Worm (Caenorhabditis elegans) whole organism, L4 larva: ENCODE data around the gene sdc-2.

Experiments
- D1046.2 ChIP-seq: fragments of 200-800 bp; sonication (Bioruptor generic); IDR thresholded peaks from 2 replicates; pipeline ENCODE4 v1.3.6; 2022; ENCODE audit warnings: missing genetic modification characterization, missing compliant biosample characterization
- F49E8.2 ChIP-seq: sonication (generic microtip); optimal IDR thresholded peaks from 2 replicates; lab custom pipeline; 2016; ENCODE audit warnings: missing compliant biosample characterization, mild to moderate bottlenecking, missing genetic modification characterization, borderline replicate concordance
- ZK337.2 ChIP-seq: fragments of 200-800 bp; sonication (Bioruptor generic); IDR thresholded peaks from 2 replicates; pipeline ENCODE4 v1.3.6; 2022; ENCODE audit warnings: missing genetic modification reagents, missing genetic modification characterization, missing compliant biosample characterization
- ZK546.5 ChIP-seq, 2 experiments: sonication (generic microtip); optimal IDR thresholded peaks; 2 replicates each; lab custom pipeline; 2017; ENCODE audit warnings: missing biosample characterization in 2 of 2, missing genetic modification characterization in 2 of 2
- aha-1 ChIP-seq: fragments of 150-350 bp; peaks from one replicate; lab custom pipeline; 2014; ENCODE audit warnings: missing biosample characterization, missing genetic modification characterization
- ceh-62 ChIP-seq: sonication (generic microtip); optimal IDR thresholded peaks from 2 replicates; lab custom pipeline; 2017; ENCODE audit warnings: missing biosample characterization, missing genetic modification characterization
- ces-1 ChIP-seq: fragments of 150-350 bp; sonication (generic microtip); optimal IDR thresholded peaks from 4 replicates; lab custom pipeline; 2014; ENCODE audit warnings: missing biosample characterization, missing genetic modification reagents, missing genetic modification characterization
- ctbp-1 ChIP-seq: fragments of 200-800 bp; sonication (Bioruptor generic); IDR thresholded peaks from 2 replicates; pipeline ENCODE4 v1.3.6; 2022; ENCODE audit warnings: missing genetic modification reagents, missing genetic modification characterization, missing compliant biosample characterization
- daf-16 ChIP-seq, 3 experiments: sonication (generic microtip); optimal IDR thresholded peaks; 2 replicates each; lab custom pipeline; 2016 to 2017; ENCODE audit warnings: missing genetic modification characterization in 3 of 3, missing genetic modification reagents in 3 of 3, mild to moderate bottlenecking in 2 of 3, missing compliant biosample characterization in 2 of 3, missing biosample characterization in 1 of 3, moderate library complexity in 1 of 3
- daf-8 ChIP-seq: fragments of 200-800 bp; sonication (Bioruptor generic); IDR thresholded peaks from 2 replicates; pipeline ENCODE4 v1.3.6; 2022; ENCODE audit warnings: missing genetic modification characterization, missing compliant biosample characterization
- dmd-6 ChIP-seq: fragments of 200-800 bp; sonication (Bioruptor generic); IDR thresholded peaks from 2 replicates; pipeline ENCODE4 v1.3.6; 2022; ENCODE audit warnings: missing genetic modification reagents, missing genetic modification characterization, missing compliant biosample characterization
- dmd-9 ChIP-seq: fragments of 200-800 bp; sonication (Bioruptor generic); IDR thresholded peaks from 2 replicates; pipeline ENCODE4 v1.3.6; 2022; ENCODE audit warnings: missing genetic modification reagents, missing genetic modification characterization, missing compliant biosample characterization
- dve-1 ChIP-seq: sonication (generic microtip); optimal IDR thresholded peaks from 2 replicates; lab custom pipeline; 2017; ENCODE audit warnings: antibody characterized with exemption, mild to moderate bottlenecking, missing genetic modification characterization, missing compliant biosample characterization; ENCODE audit not compliant: insufficient read depth
- egl-27 ChIP-seq: sonication (generic microtip); optimal IDR thresholded peaks from 3 replicates; lab custom pipeline; 2017; ENCODE audit warnings: missing biosample characterization, missing genetic modification reagents, missing genetic modification characterization
- fkh-10 ChIP-seq: fragments of 150-350 bp; optimal IDR thresholded peaks from 2 replicates; lab custom pipeline; 2014; ENCODE audit warnings: missing biosample characterization, missing genetic modification reagents, missing genetic modification characterization
- hif-1 ChIP-seq, 2 experiments: sonication (generic microtip); optimal IDR thresholded peaks; 2 replicates each; lab custom pipeline; 2016 to 2017; ENCODE audit warnings: missing compliant biosample characterization in 2 of 2, missing genetic modification characterization in 2 of 2, missing genetic modification reagents in 2 of 2, missing genotype in 2 of 2, mild to moderate bottlenecking in 1 of 2
- hlh-11 ChIP-seq: fragments of 200-800 bp; sonication (Bioruptor generic); optimal IDR thresholded peaks from 2 replicates; lab custom pipeline; 2018; ENCODE audit warnings: mild to moderate bottlenecking, missing genetic modification characterization, missing compliant biosample characterization
- lim-7 ChIP-seq: fragments of 200-800 bp; sonication (Bioruptor generic); IDR thresholded peaks from 2 replicates; pipeline ENCODE4 v1.3.6; 2022; ENCODE audit warnings: missing genetic modification characterization, missing compliant biosample characterization
- lin-13 ChIP-seq: fragments of 150-350 bp; optimal IDR thresholded peaks from 2 replicates; lab custom pipeline; 2014; ENCODE audit warnings: missing biosample characterization, missing genetic modification reagents, missing genetic modification characterization
- lin-39 ChIP-seq: fragments of 150-350 bp; optimal IDR thresholded peaks from 2 replicates; lab custom pipeline; 2014; ENCODE audit warnings: missing biosample characterization, missing genetic modification reagents, missing genetic modification characterization
- lsy-2 ChIP-seq, 2 experiments: fragments of 150-350 bp in 1 of 2; sonication (generic microtip) in 1 of 2; optimal IDR thresholded peaks; 2 replicates each; lab custom pipeline; 2014 to 2017; ENCODE audit warnings: missing biosample characterization in 2 of 2, missing genetic modification characterization in 2 of 2
- madf-9 ChIP-seq: fragments of 200-800 bp; sonication (Bioruptor generic); conservative IDR thresholded peaks from 2 replicates; pipeline ENCODE4 v1.3.6; 2022; ENCODE audit warnings: missing genetic modification reagents, missing genetic modification characterization, missing compliant biosample characterization
- mdl-1 ChIP-seq, 2 experiments: fragments of 150-350 bp in 1 of 2; sonication (generic microtip) in 1 of 2; optimal IDR thresholded peaks; 2 replicates each; lab custom pipeline; 2014 to 2017; ENCODE audit warnings: missing biosample characterization in 2 of 2, missing genetic modification characterization in 2 of 2
- mes-2 ChIP-seq: sonication (generic microtip); optimal IDR thresholded peaks from 2 replicates; lab custom pipeline; 2016; ENCODE audit warnings: missing genotype, mild to moderate bottlenecking, missing genetic modification characterization, missing compliant biosample characterization; ENCODE audit not compliant: poor library complexity, severe bottlenecking
- mxl-3 ChIP-seq: fragments of 200-800 bp; sonication (Bioruptor generic); optimal IDR thresholded peaks from 2 replicates; lab custom pipeline; 2018; ENCODE audit warnings: mild to moderate bottlenecking, missing genetic modification characterization, missing compliant biosample characterization
- nhr-102 ChIP-seq: sonication (generic microtip); optimal IDR thresholded peaks from 2 replicates; lab custom pipeline; 2016; ENCODE audit warnings: mild to moderate bottlenecking, missing genetic modification characterization, moderate library complexity, missing compliant biosample characterization
- nhr-11 ChIP-seq: fragments of 150-350 bp; optimal IDR thresholded peaks from 2 replicates; lab custom pipeline; 2014; ENCODE audit warnings: missing biosample characterization, missing genetic modification characterization
- nhr-25 ChIP-seq: sonication (generic microtip); optimal IDR thresholded peaks from 2 replicates; lab custom pipeline; 2017; ENCODE audit warnings: missing genetic modification characterization, mild to moderate bottlenecking, missing compliant biosample characterization, antibody characterized with exemption, moderate library complexity, borderline replicate concordance; ENCODE audit not compliant: insufficient read depth
- nhr-28 ChIP-seq: fragments of 150-350 bp; optimal IDR thresholded peaks from 2 replicates; lab custom pipeline; 2014; ENCODE audit warnings: missing biosample characterization, missing genetic modification characterization
- nhr-6 ChIP-seq: fragments of 150-350 bp; optimal IDR thresholded peaks from 2 replicates; lab custom pipeline; 2014; ENCODE audit warnings: missing biosample characterization, missing genetic modification characterization
- nhr-76 ChIP-seq: fragments of 150-350 bp; optimal IDR thresholded peaks from 2 replicates; lab custom pipeline; 2014; ENCODE audit warnings: missing biosample characterization, missing genetic modification characterization
- pqm-1 ChIP-seq: sonication (generic microtip); optimal IDR thresholded peaks from 2 replicates; lab custom pipeline; 2017; ENCODE audit warnings: missing biosample characterization, missing genetic modification characterization
- saeg-2 ChIP-seq: fragments of 200-800 bp; sonication (Bioruptor generic); IDR thresholded peaks from 2 replicates; pipeline ENCODE4 v1.3.6; 2022; ENCODE audit warnings: missing genetic modification reagents, missing genetic modification characterization, missing compliant biosample characterization
- sdz-12 ChIP-seq: fragments of 200-800 bp; sonication (Bioruptor generic); optimal IDR thresholded peaks from 2 replicates; lab custom pipeline; 2018; ENCODE audit warnings: mild to moderate bottlenecking, missing genetic modification characterization, missing compliant biosample characterization
- skn-1 ChIP-seq: fragments of 150-350 bp; optimal IDR thresholded peaks from 2 replicates; lab custom pipeline; 2014; ENCODE audit warnings: missing biosample characterization, missing genetic modification characterization
- spr-1 ChIP-seq: sonication (generic microtip); optimal IDR thresholded peaks from 2 replicates; lab custom pipeline; 2016; ENCODE audit warnings: mild to moderate bottlenecking, missing genetic modification characterization, missing compliant biosample characterization
- spr-3 ChIP-seq: fragments of 200-800 bp; sonication (Bioruptor generic); optimal IDR thresholded peaks from 2 replicates; lab custom pipeline; 2018; ENCODE audit warnings: mild to moderate bottlenecking, missing genetic modification characterization, missing compliant biosample characterization
- tag-97 ChIP-seq: fragments of 200-800 bp; sonication (Bioruptor generic); IDR thresholded peaks from 2 replicates; pipeline ENCODE4 v1.3.6; 2022; ENCODE audit warnings: missing genetic modification characterization, missing compliant biosample characterization
- tra-1 ChIP-seq: fragments of 200-800 bp; sonication (Bioruptor generic); IDR thresholded peaks from 2 replicates; pipeline ENCODE4 v1.3.6; 2022; ENCODE audit warnings: missing genetic modification reagents, missing genetic modification characterization, missing compliant biosample characterization
- unc-39 ChIP-seq: sonication (generic microtip); optimal IDR thresholded peaks from 2 replicates; lab custom pipeline; 2017; ENCODE audit warnings: missing biosample characterization, missing genetic modification characterization
- unc-62 ChIP-seq, 3 experiments: fragments of 150-350 bp in 1 of 3; sonication (generic microtip); optimal IDR thresholded peaks in 2 of 3; peaks in 1 of 3; 1 replicate in 1 of 3; 2 replicates in 2 of 3; lab custom pipeline; 2014 to 2017; ENCODE audit warnings: missing biosample characterization in 3 of 3, missing genetic modification characterization in 3 of 3, missing genetic modification reagents in 3 of 3, missing genotype in 1 of 3
- zfp-2 ChIP-seq: sonication (generic microtip); optimal IDR thresholded peaks from 2 replicates; lab custom pipeline; 2016; ENCODE audit warnings: mild to moderate bottlenecking, missing genetic modification characterization, missing compliant biosample characterization

Gene sdc-2

ce11 chrX:11552879-11553278 lies 30.4 kb downstream of the sdc-2 start (continued):
- TF ChIP-seq nhr-102 (tag; lab: Kevin White, UChicago) (no peak), spr-3 (GFP tag; lab: Kevin White, UChicago) (no peak), egl-27 (tag; lab: Kevin White, UChicago) (no peak), sdz-12 (GFP tag; lab: Kevin White, UChicago) (no peak), lsy-2 (tag; optimal IDR thresholded peaks at IDR 0.05; lab: Kevin White, UChicago) (peak in 1 of 2 experiments; percentile 6), ctbp-1 (GFP tag; lab: Robert Waterston, UW) (no peak), D1046.2 (GFP tag; lab: Robert Waterston, UW) (no peak), nhr-28 (tag; lab: Kevin White, UChicago) (no peak), daf-8 (GFP tag; lab: Robert Waterston, UW) (no peak), nhr-11 (tag; lab: Kevin White, UChicago) (no peak)

ce11 chrX:11554522-11554921 lies 32.0 kb downstream of the sdc-2 start:
- no peak for TF ChIP-seq nhr-25 (tag; lab: Kevin White, UChicago)
- no peak for TF ChIP-seq mxl-3 (GFP tag; lab: Kevin White, UChicago)
- no peak for TF ChIP-seq dmd-9 (GFP tag; lab: Robert Waterston, UW)
- TF ChIP-seq nhr-6, result no peak
- TF ChIP-seq zfp-2 (tag; lab: Kevin White, UChicago), result no peak
- TF ChIP-seq hlh-11 (tag; lab: Kevin White, UChicago), result no peak
- TF ChIP-seq mes-2 (tag; lab: Kevin White, UChicago), result peak; percentile 25
- peak in 1 of 2 experiments; percentile 14 for TF ChIP-seq unc-62 (GFP tag; optimal IDR thresholded peaks at IDR 0.05 in 1 of 2; lab: Kevin White, UChicago)
- no peak for TF ChIP-seq unc-62 (tag; optimal IDR thresholded peaks at IDR 0.05; lab: Kevin White, UChicago)
- TF ChIP-seq saeg-2 (GFP tag; lab: Robert Waterston, UW), result no peak
- TF ChIP-seq tag-97, result no peak
- TF ChIP-seq fkh-10 (GFP tag; lab: Kevin White, UChicago), result peak; percentile 4
- TF ChIP-seq dve-1 (tag; lab: Kevin White, UChicago), result peak; percentile 14
- TF ChIP-seq lin-39 (tag; lab: Kevin White, UChicago), result no peak
- no peak for TF ChIP-seq nhr-102 (tag; lab: Kevin White, UChicago)
- TF ChIP-seq nhr-76, result no peak
- no peak for TF ChIP-seq spr-3 (GFP tag; lab: Kevin White, UChicago)
- peak; percentile 62 for TF ChIP-seq dmd-6 (GFP tag; lab: Robert Waterston, UW)
- TF ChIP-seq, all 104 proteins: peak for 5

- TF ChIP-seq mdl-1 (tag; optimal IDR thresholded peaks at IDR 0.05; lab: Kevin White, UChicago) (no peak), skn-1 (no peak), saeg-2 (GFP tag; lab: Robert Waterston, UW) (no peak), mes-2 (tag; lab: Kevin White, UChicago) (no peak), spr-1 (no peak), ZK546.5 (tag; optimal IDR thresholded peaks at IDR 0.05; lab: Kevin White, UChicago) (no peak), madf-9 (GFP tag; lab: Robert Waterston, UW) (no peak), lin-13 (no peak), daf-16 (GFP tag; optimal IDR thresholded peaks at IDR 0.05; lab: Kevin White, UChicago) (no peak), daf-16 (tag; optimal IDR thresholded peaks at IDR 0.05; lab: Kevin White, UChicago) (peak; percentile 43), tra-1 (GFP tag; lab: Robert Waterston, UW) (no peak), D1046.2 (GFP tag; lab: Robert Waterston, UW) (no peak), hif-1 (tag; optimal IDR thresholded peaks at IDR 0.05; lab: Kevin White, UChicago) (no peak), nhr-25 (tag; lab: Kevin White, UChicago) (no peak), ceh-62 (tag; lab: Kevin White, UChicago) (no peak), ZK337.2 (GFP tag; lab: Robert Waterston, UW) (no peak), F49E8.2 (tag; lab: Kevin White, UChicago) (no peak), pqm-1 (tag; lab: Kevin White, UChicago) (peak; percentile 78), lim-7 (no peak), nhr-6 (no peak), nhr-102 (tag; lab: Kevin White, UChicago) (no peak), unc-39 (tag; lab: Kevin White, UChicago) (no peak), aha-1 (tag; lab: Kevin White, UChicago) (peak; percentile 78), ces-1 (no peak)
Measured at ce11 chrX:11555046-11555445, 32.5 kb downstream of the sdc-2 start.
